Worm (Caenorhabditis elegans): ENCODE data around the gene C10C5.5.

Gene C10C5.5

DNA sequence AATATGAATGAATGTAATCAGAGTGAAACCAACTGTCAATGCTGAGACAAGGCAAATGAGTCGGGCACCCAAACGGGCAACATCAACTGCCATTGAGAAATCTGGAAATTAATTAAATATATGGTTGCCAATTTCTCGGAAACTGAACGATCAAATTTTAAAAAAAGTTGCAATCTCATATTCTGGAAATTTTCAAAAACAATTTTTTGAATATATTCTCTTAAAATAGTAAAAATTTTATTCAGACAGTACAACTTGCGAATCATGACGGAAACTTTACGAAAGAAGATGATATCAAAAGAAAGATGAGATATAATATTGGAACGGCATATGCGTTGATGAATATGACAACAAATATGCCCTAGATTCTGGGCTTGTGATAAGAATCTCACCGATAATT is 14.9 kb downstream of the C10C5.5 start, which contains the start of gene col-121:
TSS of gene col-121 (minus strand) at position 101 of the 400 bp plus-strand sequence.
- TF ChIP-seq unc-62 (GFP tag; optimal IDR thresholded peaks at IDR 0.05) = no peak

DNA sequence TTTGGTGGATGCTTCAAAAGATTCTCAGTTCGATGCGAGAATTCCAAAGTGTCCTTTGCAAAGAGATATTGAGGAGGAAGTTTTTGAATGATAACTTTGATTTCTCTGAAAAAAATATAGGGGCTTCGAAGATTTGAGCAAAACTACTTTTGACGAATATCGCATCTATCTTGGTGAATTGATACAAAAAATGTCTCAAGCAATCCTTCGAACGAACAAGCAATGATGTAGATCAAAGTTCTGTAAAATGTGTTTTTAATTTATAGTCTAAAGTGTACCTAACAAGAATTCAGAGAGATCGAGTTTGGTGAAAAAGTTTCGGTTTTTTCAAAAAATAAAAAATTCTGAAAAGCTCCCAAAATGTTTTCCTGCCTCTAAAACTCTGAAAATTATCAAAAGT is 16.0 kb downstream of the C10C5.5 start, which contains the start of gene F56D5.3:
TSS of gene F56D5.3 (plus strand) at position 301 of the 400 bp plus-strand sequence.
- no peak for TF ChIP-seq unc-62 (GFP tag; optimal IDR thresholded peaks at IDR 0.05)

DNA sequence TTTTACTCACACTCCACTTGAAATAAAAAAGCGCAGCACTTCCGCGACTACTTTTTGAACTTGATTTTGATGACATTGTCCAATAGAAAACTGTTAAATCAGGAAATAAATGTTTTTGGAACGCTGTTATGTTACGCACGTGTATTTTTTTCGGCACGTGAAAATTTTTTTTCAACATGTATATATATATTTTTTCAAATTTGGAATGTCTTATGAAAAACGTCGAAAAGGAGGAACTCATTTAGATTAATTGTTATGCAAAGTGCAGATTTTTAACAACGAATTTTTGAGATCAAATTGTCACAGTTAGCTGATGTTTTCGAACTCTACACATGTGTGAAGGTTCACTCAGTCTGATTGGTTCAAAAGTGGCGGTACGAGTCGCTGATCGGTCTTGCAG is 17.3 kb downstream of the C10C5.5 start, which contains the start of gene F56D5.2:
TSS of gene F56D5.2 (minus strand) at position 101 of the 400 bp plus-strand sequence.
- no peak for TF ChIP-seq unc-62 (GFP tag; optimal IDR thresholded peaks at IDR 0.05)

DNA sequence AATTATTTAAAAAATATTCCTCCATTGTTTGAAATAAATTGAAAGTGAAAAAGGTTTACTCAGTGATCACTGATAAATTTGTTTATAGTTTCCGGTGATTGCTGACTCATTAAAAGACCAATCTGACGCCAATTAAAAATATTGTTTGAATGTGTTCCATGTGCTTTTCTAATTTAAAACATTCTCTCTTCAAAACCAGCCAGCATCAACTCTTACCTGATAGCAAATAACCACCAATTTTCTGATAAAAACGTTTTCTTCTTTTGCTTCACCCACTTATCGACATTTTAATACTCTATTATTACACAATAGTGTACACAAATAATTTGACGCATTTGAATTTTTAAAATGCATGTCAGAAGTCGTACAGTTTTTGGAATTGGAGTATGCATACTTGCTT is 20.5 kb downstream of the C10C5.5 start, which contains the start of gene F56D5.6:
TSS of gene F56D5.6 (plus strand) at position 208 of the 400 bp plus-strand sequence.
- no peak for TF ChIP-seq unc-62 (GFP tag; optimal IDR thresholded peaks at IDR 0.05)

DNA sequence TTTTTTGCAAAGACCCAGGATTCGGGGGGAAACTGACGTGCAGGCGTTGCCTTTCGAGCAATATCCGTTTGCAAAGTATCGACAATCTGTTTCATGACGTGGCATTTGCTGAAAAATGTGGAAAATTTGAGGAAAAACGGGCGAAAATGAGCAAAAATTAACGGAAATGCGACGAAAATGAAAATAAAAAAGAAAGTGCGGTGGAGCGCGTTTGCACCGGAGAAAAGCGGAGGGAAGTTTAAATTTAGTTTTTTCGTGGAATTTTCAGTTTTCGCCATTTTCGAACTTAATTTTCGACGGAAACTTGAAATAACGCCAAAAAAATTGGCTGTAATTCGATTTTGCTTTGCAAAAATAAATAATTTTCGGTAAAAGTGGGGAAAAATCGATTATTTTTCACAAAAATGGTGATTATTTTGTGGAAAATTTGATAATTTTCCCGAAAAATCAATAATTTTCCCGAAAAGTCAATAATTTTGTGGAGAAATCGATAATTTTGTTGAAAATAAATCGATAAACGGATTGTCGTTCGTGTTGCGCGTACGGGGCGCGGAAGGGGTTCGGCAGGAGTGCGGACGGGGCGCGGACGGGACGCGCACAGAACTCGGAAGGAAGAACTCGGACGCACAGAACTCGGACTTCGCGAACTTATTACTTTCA is 22.7 kb downstream of the C10C5.5 start:
- TF ChIP-seq unc-62 (GFP tag; optimal IDR thresholded peaks at IDR 0.05) = no peak

- TF ChIP-seq unc-62 (GFP tag; optimal IDR thresholded peaks at IDR 0.05) = no peak
Observed at ce11 chrIV:9408004-9408403, 26.8 kb downstream of the C10C5.5 start, which contains the start of gene F56D5.5. Gene F56D5.5, minus strand, starts transcription at chrIV:9408104.

- no peak for TF ChIP-seq unc-62 (GFP tag; optimal IDR thresholded peaks at IDR 0.05)
Observed at ce11 chrIV:9422408-9422807, 41.2 kb downstream of the C10C5.5 start, which contains the start of gene F56D5.9. Gene F56D5.9, minus strand, starts transcription at chrIV:9422508.

DNA sequence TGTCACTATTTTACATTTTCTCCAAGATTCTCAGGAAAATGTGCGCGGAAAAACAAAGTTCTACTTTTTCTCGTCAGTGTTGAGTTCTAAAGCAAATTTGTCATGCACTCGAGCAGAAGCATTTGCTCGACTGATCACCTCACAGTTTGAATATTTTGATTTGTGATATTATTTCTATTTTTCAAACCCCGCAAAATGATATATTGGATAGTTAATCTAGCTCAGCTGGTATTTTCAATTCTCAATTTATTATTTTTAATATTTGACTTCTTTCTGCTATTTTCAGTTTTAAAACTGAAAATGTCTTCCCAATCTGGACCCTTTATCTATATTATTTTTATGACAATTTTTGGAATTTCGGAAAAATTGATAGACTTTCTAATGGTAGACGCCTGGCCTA is 41.9 kb downstream of the C10C5.5 start, which contains the start of gene srxa-2:
TSS of gene srxa-2 (plus strand) at position 301 of the 400 bp plus-strand sequence.
- TF ChIP-seq unc-62 (GFP tag; optimal IDR thresholded peaks at IDR 0.05) = no peak

ce11 chrIV:9427959-9428358 is 46.7 kb downstream of the C10C5.5 start, which contains the start of gene F59B8.1:
Gene F59B8.1, plus strand, starts transcription at chrIV:9428259.
- no peak for TF ChIP-seq unc-62 (GFP tag; optimal IDR thresholded peaks at IDR 0.05)

- TF ChIP-seq unc-62 (GFP tag; optimal IDR thresholded peaks at IDR 0.05) = no peak
Observed at ce11 chrIV:9432327-9432726, 51.1 kb downstream of the C10C5.5 start.
